Worm (Caenorhabditis elegans) whole organism, L4 larva: ENCODE measurements around the gene T09A5.14.

Experiments used
- ZK546.5 ChIP-seq, 2 experiments: sonication (generic microtip); optimal IDR thresholded peaks; 2 replicates each; lab custom pipeline; 2017; ENCODE audit warnings: missing biosample characterization in 2 of 2, missing genetic modification characterization in 2 of 2
- ama-1 ChIP-seq: fragments of 150-350 bp; optimal IDR thresholded peaks from 2 replicates; lab custom pipeline; 2014; ENCODE audit warnings: inconsistent platforms, mixed read lengths
- ceh-62 ChIP-seq: sonication (generic microtip); optimal IDR thresholded peaks from 2 replicates; lab custom pipeline; 2017; ENCODE audit warnings: missing biosample characterization, missing genetic modification characterization
- ceh-82 ChIP-seq: sonication (generic microtip); optimal IDR thresholded peaks from 2 replicates; lab custom pipeline; 2017; ENCODE audit warnings: missing biosample characterization, missing genetic modification characterization
- fkh-10 ChIP-seq: fragments of 150-350 bp; optimal IDR thresholded peaks from 2 replicates; lab custom pipeline; 2014; ENCODE audit warnings: missing biosample characterization, missing genetic modification reagents, missing genetic modification characterization
- lin-15B ChIP-seq: fragments of 150-350 bp; sonication (generic microtip); optimal IDR thresholded peaks from 3 replicates; lab custom pipeline; 2014; ENCODE audit warnings: missing biosample characterization, missing genetic modification characterization
- mxl-2 ChIP-seq: fragments of 200-800 bp; sonication (Bioruptor generic); conservative IDR thresholded peaks from 2 replicates; pipeline ENCODE4 v1.3.6; 2022; ENCODE audit warnings: missing genetic modification reagents, missing genetic modification characterization, missing compliant biosample characterization
- nhr-237 ChIP-seq: sonication (generic microtip); optimal IDR thresholded peaks from 2 replicates; lab custom pipeline; 2017; ENCODE audit warnings: missing biosample characterization, missing genetic modification characterization
- skn-1 ChIP-seq: fragments of 150-350 bp; optimal IDR thresholded peaks from 2 replicates; lab custom pipeline; 2014; ENCODE audit warnings: missing biosample characterization, missing genetic modification characterization

- TF ChIP-seq ama-1 (lab: Kevin White, UChicago) (no peak), skn-1 (tag; lab: Kevin White, UChicago) (no peak), lin-15B (tag; lab: Kevin White, UChicago) (no peak), ZK546.5 (tag; optimal IDR thresholded peaks at IDR 0.05; lab: Kevin White, UChicago) (no peak), ceh-62 (tag; lab: Kevin White, UChicago) (no peak), fkh-10 (GFP tag; lab: Kevin White, UChicago) (no peak), ceh-82 (tag; lab: Kevin White, UChicago) (no peak), nhr-237 (tag; lab: Kevin White, UChicago) (no peak), mxl-2 (GFP tag; lab: Robert Waterston, UW) (no peak)
Measured at ce11 chrII:7827883-7828282, 4.3 kb upstream of the T09A5.14 start.
